Worm (Caenorhabditis elegans): ENCODE data around the gene oef-1.

The oef-1 gene

DNA sequence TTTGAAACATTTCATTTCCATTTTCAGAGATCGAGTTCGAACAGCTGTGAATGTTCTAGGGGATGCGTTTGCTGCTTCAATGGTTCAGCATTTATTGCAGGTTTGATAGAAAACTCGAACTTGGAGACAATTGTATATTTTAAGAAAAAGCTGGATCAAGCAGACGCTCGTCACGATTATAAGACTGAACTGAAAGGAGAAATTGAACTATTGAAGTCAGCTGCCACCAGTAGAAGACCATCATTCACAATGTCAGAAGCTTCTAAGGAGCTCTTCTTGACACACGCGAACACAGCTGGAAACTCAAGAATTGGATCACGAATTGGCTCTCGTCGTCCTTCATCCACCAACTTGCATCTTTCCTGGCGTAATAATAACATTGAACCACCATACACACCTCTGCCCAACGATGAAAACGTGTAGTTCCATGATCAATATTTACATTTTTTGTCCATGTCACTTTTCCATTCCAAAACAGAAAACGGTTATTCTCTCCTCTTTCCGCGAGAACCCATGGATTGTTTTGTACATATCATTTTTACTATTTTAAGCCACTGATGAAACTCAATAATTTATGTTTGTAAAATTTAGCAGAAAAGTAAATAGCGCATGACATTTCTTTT lies 42.2 kb upstream of the oef-1 start (continued):
- TF ChIP-seq ceh-90 (tag; optimal IDR thresholded peaks at IDR 0.05) (no peak), unc-62 (GFP tag; optimal IDR thresholded peaks at IDR 0.05) (no peak), ztf-4 (tag; optimal IDR thresholded peaks at IDR 0.05) (peak; percentile 67), lir-3 (tag; optimal IDR thresholded peaks at IDR 0.05; ENCODE audit: poor library complexity) (no peak), snu-23 (GFP tag; optimal IDR thresholded peaks at IDR 0.05) (peak; percentile 62), dpl-1 (GFP tag; optimal IDR thresholded peaks at IDR 0.05) (peak in 1 of 3 experiments; percentile 34), fkh-10 (GFP tag; optimal IDR thresholded peaks at IDR 0.05) (no peak), lin-35 (GFP tag; optimal IDR thresholded peaks at IDR 0.05) (peak in 1 of 2 experiments; percentile 59), F16B12.6 (tag; optimal IDR thresholded peaks at IDR 0.05) (no peak), snpc-4 (tag; optimal IDR thresholded peaks at IDR 0.05) (no peak), C34B4.2 (tag; optimal IDR thresholded peaks at IDR 0.05) (no peak), nhr-11 (tag; optimal IDR thresholded peaks at IDR 0.05) (no peak)

DNA sequence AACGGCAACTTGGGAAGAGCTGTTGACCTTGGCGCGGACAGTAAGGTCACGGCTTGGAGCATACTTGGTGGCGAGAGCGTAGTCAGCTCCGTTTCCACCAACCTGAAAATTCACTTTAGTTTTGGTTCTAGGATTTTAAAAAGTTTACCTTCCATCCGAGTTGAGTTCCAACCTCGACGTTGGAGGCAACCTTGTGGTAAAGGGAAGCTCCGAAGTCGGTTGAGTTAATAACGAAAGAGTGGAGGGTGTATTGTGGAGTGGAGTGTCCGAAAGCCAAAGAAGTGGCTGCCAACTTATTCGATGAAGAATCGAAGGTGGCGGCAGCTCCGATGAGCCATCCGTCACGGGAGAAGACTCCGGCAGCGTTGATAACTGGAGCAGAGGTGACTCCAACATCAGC lies 41.5 kb upstream of the oef-1 start:
- TF ChIP-seq unc-86 (tag; optimal IDR thresholded peaks at IDR 0.05): no peak
- 0 out of 2 replicates have a peak, but pooled peaks have one; percentile 45 for TF ChIP-seq ets-5 (GFP tag; IDR thresholded peaks at IDR 0.05)
- TF ChIP-seq efl-1 (optimal IDR thresholded peaks at IDR 0.05): no peak
- peak in 1 of 2 experiments; percentile 93 for TF ChIP-seq efl-1 (GFP tag; optimal IDR thresholded peaks at IDR 0.05 in 1 of 2)

DNA sequence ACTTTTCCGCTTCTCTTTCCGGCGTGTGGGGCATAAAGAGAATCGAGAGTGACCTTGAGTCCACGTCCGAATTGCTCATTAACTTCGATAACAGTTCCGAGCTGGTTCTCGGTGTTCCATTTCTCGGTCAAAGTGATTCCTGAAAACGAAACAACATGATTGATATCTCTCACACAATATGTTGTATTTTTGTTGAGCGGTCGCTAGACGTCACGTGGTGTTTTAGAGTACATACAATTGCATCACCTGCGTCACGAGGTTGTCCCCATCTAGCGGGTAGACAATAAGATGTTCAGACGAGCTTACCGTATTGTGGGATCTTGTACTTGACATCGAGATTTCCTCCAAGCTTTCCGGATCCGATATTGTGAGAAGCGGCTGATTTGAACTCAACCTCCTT lies 40.9 kb upstream of the oef-1 start:
- TF ChIP-seq pqm-1 (tag; optimal IDR thresholded peaks at IDR 0.05) (no peak), sup-37 (GFP tag; optimal IDR thresholded peaks at IDR 0.05) (no peak), nhr-76 (tag; optimal IDR thresholded peaks at IDR 0.05) (no peak), tlp-1 (tag; optimal IDR thresholded peaks at IDR 0.05) (no peak), egl-13 (tag; optimal IDR thresholded peaks at IDR 0.05) (no peak), ceh-63 (GFP tag; optimal IDR thresholded peaks at IDR 0.05) (no peak), unc-86 (tag; optimal IDR thresholded peaks at IDR 0.05) (no peak), mab-9 (GFP tag; IDR thresholded peaks at IDR 0.05) (no peak), mef-2 (tag; optimal IDR thresholded peaks at IDR 0.05) (no peak), nhr-47 (tag; optimal IDR thresholded peaks at IDR 0.05) (peak; percentile 32), efl-3 (GFP tag; optimal IDR thresholded peaks at IDR 0.05) (no peak), fkh-8 (tag; optimal IDR thresholded peaks at IDR 0.05) (no peak), fkh-4 (tag; optimal IDR thresholded peaks at IDR 0.05; ENCODE audit: borderline replicate concordance) (no peak), nhr-12 (tag; optimal IDR thresholded peaks at IDR 0.05) (no peak), isw-1 (GFP tag; IDR thresholded peaks at IDR 0.05) (no peak), lir-3 (tag; optimal IDR thresholded peaks at IDR 0.05; ENCODE audit: poor library complexity) (peak; percentile 9), swsn-7 (tag; optimal IDR thresholded peaks at IDR 0.05) (peak; percentile 35), fos-1 (tag; optimal IDR thresholded peaks at IDR 0.05) (no peak), mep-1 (tag; optimal IDR thresholded peaks at IDR 0.05) (peak; percentile 53), grh-1 (GFP tag; IDR thresholded peaks at IDR 0.05) (0 out of 2 replicates have a peak, but pooled peaks have one; percentile 36), C16A3.4 (tag; optimal IDR thresholded peaks at IDR 0.05) (peak; percentile 34), ets-5 (GFP tag; IDR thresholded peaks at IDR 0.05) (no peak), nhr-237 (tag; optimal IDR thresholded peaks at IDR 0.05) (no peak), nhr-71 (tag; optimal IDR thresholded peaks at IDR 0.05) (peak; percentile 83), C34B4.2 (tag; optimal IDR thresholded peaks at IDR 0.05) (no peak), mdl-1 (tag; optimal IDR thresholded peaks at IDR 0.05) (peak in 1 of 2 experiments; percentile 86), nhr-84 (tag; optimal IDR thresholded peaks at IDR 0.05) (no peak), ceh-8 (GFP tag; optimal IDR thresholded peaks at IDR 0.05) (no peak), elt-3 (tag; optimal IDR thresholded peaks at IDR 0.05) (peak in 1 of 6 experiments; percentile 65), pag-3 (tag; optimal IDR thresholded peaks at IDR 0.05; ENCODE audit: borderline replicate concordance, insufficient read depth) (no peak), vab-15 (tag; optimal IDR thresholded peaks at IDR 0.05) (no peak), unc-30 (tag; optimal IDR thresholded peaks at IDR 0.05) (no peak), blmp-1 (tag; optimal IDR thresholded peaks at IDR 0.05) (peak; percentile 57), ces-1 (GFP tag; optimal IDR thresholded peaks at IDR 0.05) (no peak), pax-3 (tag; optimal IDR thresholded peaks at IDR 0.05) (peak; percentile 11), rnt-1 (tag; optimal IDR thresholded peaks at IDR 0.05) (peak; percentile 60), nhr-85 (tag) (peak; percentile 81)
